Worm (Caenorhabditis elegans) whole organism, late embryonic: ENCODE results near the gene sri-7.

Source experiments
- F13H6.1 ChIP-seq: sonication (generic microtip); optimal IDR thresholded peaks from 2 replicates; lab custom pipeline; 2016; ENCODE audit warnings: missing genetic modification characterization, missing compliant biosample characterization
- T23F11.4 ChIP-seq: fragments of 200-800 bp; sonication (Bioruptor generic); optimal IDR thresholded peaks from 2 replicates; lab custom pipeline; 2018; ENCODE audit warnings: mild to moderate bottlenecking, missing genetic modification characterization, missing compliant biosample characterization
- ahr-1 ChIP-seq: sonication (generic microtip); optimal IDR thresholded peaks from 2 replicates; lab custom pipeline; 2016; ENCODE audit warnings: missing genetic modification characterization, missing compliant biosample characterization
- ama-1 ChIP-seq: fragments of 150-350 bp; optimal IDR thresholded peaks from 2 replicates; lab custom pipeline; 2014
- ceh-14 ChIP-seq: sonication (generic microtip); optimal IDR thresholded peaks from 2 replicates; lab custom pipeline; 2016; ENCODE audit warnings: missing genotype, missing genetic modification characterization, missing compliant biosample characterization
- ceh-18 ChIP-seq: sonication (generic microtip); optimal IDR thresholded peaks from 2 replicates; lab custom pipeline; 2016; ENCODE audit warnings: missing genetic modification characterization, missing compliant biosample characterization
- ceh-19 ChIP-seq: fragments of 200-800 bp; sonication (Bioruptor generic); optimal IDR thresholded peaks from 2 replicates; lab custom pipeline; 2018; ENCODE audit warnings: mild to moderate bottlenecking, missing genetic modification characterization, missing compliant biosample characterization
- ceh-22 ChIP-seq: sonication (generic microtip); optimal IDR thresholded peaks from 2 replicates; lab custom pipeline; 2017; ENCODE audit warnings: missing biosample characterization, missing genetic modification characterization
- ceh-24 ChIP-seq: sonication (generic microtip); optimal IDR thresholded peaks from 2 replicates; lab custom pipeline; 2016; ENCODE audit warnings: mild to moderate bottlenecking, missing genetic modification characterization, missing compliant biosample characterization
- ceh-30 ChIP-seq: fragments of 150-350 bp; optimal IDR thresholded peaks from 2 replicates; lab custom pipeline; 2014; ENCODE audit warnings: missing biosample characterization, missing genetic modification characterization
- ceh-31 ChIP-seq: sonication (generic microtip); optimal IDR thresholded peaks from 2 replicates; lab custom pipeline; 2016; ENCODE audit warnings: missing genetic modification characterization, missing compliant biosample characterization
- che-1 ChIP-seq: sonication (generic microtip); optimal IDR thresholded peaks from 2 replicates; lab custom pipeline; 2016; ENCODE audit warnings: mild to moderate bottlenecking, missing genetic modification characterization, missing compliant biosample characterization
- dmd-4 ChIP-seq: sonication (generic microtip); optimal IDR thresholded peaks from 2 replicates; lab custom pipeline; 2016; ENCODE audit warnings: borderline replicate concordance, missing genetic modification characterization, missing compliant biosample characterization
- elt-2 ChIP-seq: sonication (generic microtip); optimal IDR thresholded peaks from 2 replicates; lab custom pipeline; 2016; ENCODE audit warnings: missing genetic modification reagents, missing genetic modification characterization, missing compliant biosample characterization
- eyg-1 ChIP-seq: sonication (generic microtip); optimal IDR thresholded peaks from 2 replicates; lab custom pipeline; 2016; ENCODE audit warnings: missing genotype, missing genetic modification characterization, missing compliant biosample characterization
- fax-1 ChIP-seq: sonication (generic microtip); optimal IDR thresholded peaks from 2 replicates; lab custom pipeline; 2016; ENCODE audit warnings: missing genotype, missing genetic modification characterization, missing compliant biosample characterization
- fkh-10 ChIP-seq: fragments of 150-350 bp; optimal IDR thresholded peaks from 2 replicates; lab custom pipeline; 2014; ENCODE audit warnings: missing biosample characterization, missing genetic modification reagents, missing genetic modification characterization
- fkh-6 ChIP-seq: sonication (generic microtip); optimal IDR thresholded peaks from 2 replicates; lab custom pipeline; 2016; ENCODE audit warnings: missing genetic modification characterization, missing compliant biosample characterization
- gmeb-2 ChIP-seq: sonication (generic microtip); optimal IDR thresholded peaks from 2 replicates; lab custom pipeline; 2016; ENCODE audit warnings: missing genetic modification characterization, inconsistent platforms, missing compliant biosample characterization
- hlh-13 ChIP-seq: fragments of 200-800 bp; sonication (Bioruptor generic); optimal IDR thresholded peaks from 2 replicates; lab custom pipeline; 2018; ENCODE audit warnings: mild to moderate bottlenecking, missing genetic modification characterization, missing compliant biosample characterization
- hlh-15 ChIP-seq: sonication (generic microtip); optimal IDR thresholded peaks from 2 replicates; lab custom pipeline; 2016; ENCODE audit warnings: missing genetic modification characterization, missing compliant biosample characterization
- hlh-8 ChIP-seq: sonication (generic microtip); optimal IDR thresholded peaks from 2 replicates; lab custom pipeline; 2016; ENCODE audit warnings: missing genotype, missing genetic modification characterization, missing compliant biosample characterization
- lim-6 ChIP-seq: sonication (generic microtip); optimal IDR thresholded peaks from 2 replicates; lab custom pipeline; 2016; ENCODE audit warnings: missing genetic modification characterization, missing compliant biosample characterization
- lin-11 ChIP-seq: fragments of 200-800 bp; sonication (Bioruptor generic); optimal IDR thresholded peaks from 2 replicates; lab custom pipeline; 2018; ENCODE audit warnings: mild to moderate bottlenecking, missing genetic modification characterization, missing compliant biosample characterization
- madf-2 ChIP-seq: sonication (generic microtip); optimal IDR thresholded peaks from 2 replicates; lab custom pipeline; 2017; ENCODE audit warnings: missing genetic modification characterization, missing compliant biosample characterization
- mec-3 ChIP-seq: sonication (generic microtip); optimal IDR thresholded peaks from 2 replicates; lab custom pipeline; 2016; ENCODE audit warnings: borderline replicate concordance, missing genetic modification characterization, missing compliant biosample characterization
- nhr-11 ChIP-seq: fragments of 150-350 bp; optimal IDR thresholded peaks from 2 replicates; lab custom pipeline; 2014; ENCODE audit warnings: missing biosample characterization, missing genetic modification characterization
- nhr-232 ChIP-seq: sonication (generic microtip); optimal IDR thresholded peaks from 2 replicates; lab custom pipeline; 2016; ENCODE audit warnings: missing genetic modification characterization, missing compliant biosample characterization
- npax-4 ChIP-seq: sonication (generic microtip); optimal IDR thresholded peaks from 2 replicates; lab custom pipeline; 2016; ENCODE audit warnings: missing genetic modification characterization, missing compliant biosample characterization
- pag-3 ChIP-seq: sonication (generic microtip); optimal IDR thresholded peaks from 2 replicates; lab custom pipeline; 2016; ENCODE audit warnings: missing compliant biosample characterization, missing genetic modification characterization, borderline replicate concordance
- pat-9 ChIP-seq: fragments of 200-800 bp; sonication (Bioruptor generic); optimal IDR thresholded peaks from 2 replicates; lab custom pipeline; 2018; ENCODE audit warnings: mild to moderate bottlenecking, missing genetic modification characterization, moderate library complexity, missing compliant biosample characterization
- pax-1 ChIP-seq: fragments of 150-350 bp; optimal IDR thresholded peaks from 2 replicates; lab custom pipeline; 2014; ENCODE audit warnings: missing biosample characterization, missing genetic modification characterization
- pha-2 ChIP-seq: sonication (generic microtip); optimal IDR thresholded peaks from 2 replicates; lab custom pipeline; 2017; ENCODE audit warnings: mild to moderate bottlenecking, missing genetic modification characterization, missing compliant biosample characterization
- pha-4 ChIP-seq: fragments of 150-350 bp; optimal IDR thresholded peaks from 2 replicates; lab custom pipeline; 2018; ENCODE audit warnings: missing biosample characterization, missing genetic modification reagents, missing genetic modification characterization
- pros-1 ChIP-seq: fragments of 150-350 bp; optimal IDR thresholded peaks from 2 replicates; lab custom pipeline; 2014; ENCODE audit warnings: missing biosample characterization, missing genetic modification reagents, missing genetic modification characterization
- ref-2 ChIP-seq: sonication (generic microtip); optimal IDR thresholded peaks from 2 replicates; lab custom pipeline; 2016; ENCODE audit warnings: missing genetic modification characterization, missing compliant biosample characterization
- rnt-1 ChIP-seq: sonication (generic microtip); optimal IDR thresholded peaks from 2 replicates; lab custom pipeline; 2016; ENCODE audit warnings: missing genetic modification characterization, missing compliant biosample characterization
- sox-2 ChIP-seq: fragments of 200-800 bp; sonication (Bioruptor generic); IDR thresholded peaks from 2 replicates; pipeline ENCODE4 v1.3.6; 2022; ENCODE audit warnings: missing genetic modification reagents, missing genetic modification characterization, missing compliant biosample characterization
- sox-4 ChIP-seq: sonication (generic microtip); optimal IDR thresholded peaks from 2 replicates; lab custom pipeline; 2017; ENCODE audit warnings: mild to moderate bottlenecking, missing genetic modification characterization, inconsistent platforms, missing compliant biosample characterization
- tbx-2 ChIP-seq: sonication (generic microtip); optimal IDR thresholded peaks from 2 replicates; lab custom pipeline; 2016; ENCODE audit warnings: missing genetic modification characterization, missing compliant biosample characterization
- tbx-7 ChIP-seq: sonication (generic microtip); optimal IDR thresholded peaks from 2 replicates; lab custom pipeline; 2016; ENCODE audit warnings: missing genotype, missing genetic modification characterization, missing compliant biosample characterization
- unc-3 ChIP-seq, 2 experiments: fragments of 200-800 bp in 1 of 2; sonication (Bioruptor generic) in 1 of 2; sonication (generic microtip) in 1 of 2; conservative IDR thresholded peaks in 1 of 2; optimal IDR thresholded peaks in 1 of 2; 2 replicates each; pipeline versions ENCODE4 v1.3.6 to Lab custom; 2016 to 2022; ENCODE audit warnings: missing compliant biosample characterization in 2 of 2, missing genetic modification characterization in 2 of 2, missing genetic modification reagents in 1 of 2
- unc-55 ChIP-seq: sonication (generic microtip); optimal IDR thresholded peaks from 2 replicates; lab custom pipeline; 2017; ENCODE audit warnings: missing biosample characterization, missing genetic modification reagents, missing genetic modification characterization
- unc-86 ChIP-seq: sonication (generic microtip); optimal IDR thresholded peaks from 2 replicates; lab custom pipeline; 2016; ENCODE audit warnings: missing genetic modification characterization, missing compliant biosample characterization
- zip-5 ChIP-seq: sonication (generic microtip); optimal IDR thresholded peaks from 2 replicates; lab custom pipeline; 2016; ENCODE audit warnings: missing genetic modification characterization, missing compliant biosample characterization

The sri-7 gene

ce11 chrV:15417822-15418221 is 17.7 kb downstream of the sri-7 start, which contains the start of gene T06E6.10:
Gene T06E6.10, plus strand, starts transcription at chrV:15418122.
- TF ChIP-seq ceh-30 (tag; lab: Kevin White, UChicago) = no peak
- TF ChIP-seq lim-6 (tag; lab: Kevin White, UChicago) = no peak
- no peak for TF ChIP-seq fkh-6 (tag; lab: Kevin White, UChicago)
- TF ChIP-seq pag-3 (tag; lab: Kevin White, UChicago) = no peak
- TF ChIP-seq sox-4 = no peak
- TF ChIP-seq fkh-10 (GFP tag; lab: Kevin White, UChicago) = no peak
- no peak for TF ChIP-seq hlh-13 (GFP tag; lab: Kevin White, UChicago)
- no peak for TF ChIP-seq tbx-7
- TF ChIP-seq unc-3 (GFP tag; conservative IDR thresholded peaks at IDR 0.05; lab: Robert Waterston, UW) = no peak
- no peak for TF ChIP-seq unc-3 (tag; optimal IDR thresholded peaks at IDR 0.05; lab: Kevin White, UChicago)
- TF ChIP-seq hlh-8 (tag; lab: Kevin White, UChicago) = no peak
- no peak for TF ChIP-seq npax-4 (tag; lab: Kevin White, UChicago)
- TF ChIP-seq eyg-1 (tag; lab: Kevin White, UChicago) = no peak
- TF ChIP-seq pha-2 (tag; lab: Kevin White, UChicago) = no peak
- TF ChIP-seq, all 69 proteins: peak for 0

- TF ChIP-seq ceh-31 = no peak
- TF ChIP-seq ceh-19 (GFP tag; lab: Kevin White, UChicago) = no peak
- no peak for TF ChIP-seq lim-6 (tag; lab: Kevin White, UChicago)
- TF ChIP-seq unc-3 (GFP tag; conservative IDR thresholded peaks at IDR 0.05; lab: Robert Waterston, UW) = no peak
- TF ChIP-seq unc-3 (tag; optimal IDR thresholded peaks at IDR 0.05; lab: Kevin White, UChicago) = no peak
- TF ChIP-seq hlh-13 (GFP tag; lab: Kevin White, UChicago) = no peak
- no peak for TF ChIP-seq T23F11.4 (GFP tag; lab: Kevin White, UChicago)
- TF ChIP-seq pha-2 (tag; lab: Kevin White, UChicago) = no peak
- TF ChIP-seq pros-1 (tag; lab: Kevin White, UChicago) = no peak
- TF ChIP-seq F13H6.1 (tag; lab: Kevin White, UChicago) = no peak
- TF ChIP-seq ceh-22 = no peak
- TF ChIP-seq fax-1 (tag; lab: Kevin White, UChicago) = no peak
- TF ChIP-seq hlh-15 (tag; lab: Kevin White, UChicago) = no peak
- TF ChIP-seq ahr-1 (tag; lab: Kevin White, UChicago) = no peak
- TF ChIP-seq tbx-2 (tag; lab: Kevin White, UChicago) = no peak
- TF ChIP-seq ceh-18 (tag; lab: Kevin White, UChicago) = no peak
- no peak for TF ChIP-seq eyg-1 (tag; lab: Kevin White, UChicago)
- TF ChIP-seq pat-9 (tag; lab: Kevin White, UChicago) = no peak
- TF ChIP-seq pax-1 = no peak
- TF ChIP-seq dmd-4 (tag; lab: Kevin White, UChicago) = no peak
- TF ChIP-seq, all 69 proteins: peak for 0
Measured at ce11 chrV:15423601-15424000, 23.5 kb downstream of the sri-7 start, which contains the start of gene fbxa-104. Gene fbxa-104, minus strand, starts transcription at chrV:15423683.

ce11 chrV:15425368-15426091 is 25.4 kb downstream of the sri-7 start, which contains the start of gene Y36E3A.2:
Gene Y36E3A.2, plus strand, starts transcription at chrV:15426041.
- no peak for TF ChIP-seq ceh-18 (tag; lab: Kevin White, UChicago)
- no peak for TF ChIP-seq ref-2 (tag; lab: Kevin White, UChicago)
- no peak for TF ChIP-seq tbx-7
- TF ChIP-seq pha-2 (tag; lab: Kevin White, UChicago) = no peak
- no peak for TF ChIP-seq ceh-14 (tag; lab: Kevin White, UChicago)
- TF ChIP-seq hlh-13 (GFP tag; lab: Kevin White, UChicago) = no peak
- no peak for TF ChIP-seq elt-2
- no peak for TF ChIP-seq mec-3 (tag; lab: Kevin White, UChicago)
- no peak for TF ChIP-seq hlh-15 (tag; lab: Kevin White, UChicago)
- TF ChIP-seq rnt-1 (tag; lab: Kevin White, UChicago) = no peak
- TF ChIP-seq, all 69 proteins: peak for 0

- TF ChIP-seq pha-4 (tag; lab: Kevin White, UChicago) (no peak), che-1 (tag; lab: Kevin White, UChicago) (no peak), sox-2 (no peak), nhr-11 (tag; lab: Kevin White, UChicago) (no peak), ama-1 (lab: Kevin White, UChicago) (no peak), elt-2 (no peak), nhr-232 (tag; lab: Kevin White, UChicago) (no peak), ceh-30 (tag; lab: Kevin White, UChicago) (no peak), eyg-1 (tag; lab: Kevin White, UChicago) (no peak), ceh-14 (tag; lab: Kevin White, UChicago) (no peak), lin-11 (tag; lab: Kevin White, UChicago) (no peak), zip-5 (tag; lab: Kevin White, UChicago) (no peak), hlh-15 (tag; lab: Kevin White, UChicago) (no peak), unc-86 (tag; lab: Kevin White, UChicago) (no peak), madf-2 (no peak), unc-55 (GFP tag; lab: Kevin White, UChicago) (no peak), ceh-24 (tag; lab: Kevin White, UChicago) (no peak), gmeb-2 (tag; lab: Kevin White, UChicago) (no peak)
Measured at ce11 chrV:15426944-15427343, 26.8 kb downstream of the sri-7 start, which contains the start of gene fbxa-209. Gene fbxa-209, minus strand, starts transcription at chrV:15427044.
